Fruit fly (Drosophila melanogaster) whole organism, embryonic: Measurements from ENCODE around the gene Zn72D.

ENCODE experiments used
- Blimp-1 ChIP-seq: fragments of 200-800 bp; sonication (Bioruptor generic); optimal IDR thresholded peaks from 3 replicates; lab custom pipeline; 2018; ENCODE audit warnings: missing biosample characterization, missing genetic modification characterization, mild to moderate bottlenecking, moderate library complexity, missing genetic modification reagents
- C15 ChIP-seq: fragments of 200-800 bp; sonication (Bioruptor generic); IDR thresholded peaks from 3 replicates; pipeline ENCODE4 v1.3.6; 2022; ENCODE audit warnings: missing biosample characterization, missing genetic modification characterization
- CG10274 ChIP-seq: fragments of 200-800 bp; sonication (Bioruptor generic); optimal IDR thresholded peaks from 3 replicates; lab custom pipeline; 2017; ENCODE audit warnings: missing biosample characterization, mild to moderate bottlenecking, missing genetic modification characterization
- CG12155 ChIP-seq: fragments of 200-800 bp; sonication (Bioruptor generic); optimal IDR thresholded peaks from 3 replicates; lab custom pipeline; 2016; ENCODE audit warnings: missing biosample characterization, missing genetic modification characterization
- CG12744 ChIP-seq: fragments of 200-800 bp; sonication (Bioruptor generic); optimal IDR thresholded peaks from 2 replicates; lab custom pipeline; 2016; ENCODE audit warnings: missing biosample characterization, missing genetic modification characterization
- CG12942 ChIP-seq: fragments of 200-800 bp; sonication (Bioruptor generic); optimal IDR thresholded peaks from 3 replicates; lab custom pipeline; 2016; ENCODE audit warnings: missing biosample characterization, missing genetic modification characterization
- CG13123 ChIP-seq: fragments of 200-800 bp; sonication (Bioruptor generic); optimal IDR thresholded peaks from 2 replicates; lab custom pipeline; 2016; ENCODE audit warnings: missing biosample characterization, missing genetic modification characterization
- CG13424 ChIP-seq: fragments of 200-800 bp; sonication (Bioruptor generic); optimal IDR thresholded peaks from 2 replicates; lab custom pipeline; 2019; ENCODE audit warnings: missing biosample characterization, mild to moderate bottlenecking, missing genetic modification characterization, moderate library complexity
- CG13624 ChIP-seq: fragments of 200-800 bp; sonication (Bioruptor generic); optimal IDR thresholded peaks from 2 replicates; lab custom pipeline; 2016; ENCODE audit warnings: missing biosample characterization, missing genetic modification characterization
- CG14710 ChIP-seq: fragments of 200-800 bp; sonication (Bioruptor generic); optimal IDR thresholded peaks from 3 replicates; lab custom pipeline; 2019; ENCODE audit warnings: missing biosample characterization, mild to moderate bottlenecking, missing genetic modification characterization, moderate library complexity
- CG17328 ChIP-seq: fragments of 200-800 bp; sonication (Bioruptor generic); IDR thresholded peaks from 2 replicates; pipeline ENCODE4 v1.3.6; 2022; ENCODE audit warnings: missing biosample characterization, missing genetic modification characterization
- CG17385 ChIP-seq: fragments of 200-800 bp; sonication (Bioruptor generic); optimal IDR thresholded peaks from 3 replicates; lab custom pipeline; 2018; ENCODE audit warnings: missing biosample characterization, mild to moderate bottlenecking, missing genetic modification characterization
- CG17802 ChIP-seq: fragments of 200-800 bp; sonication (Bioruptor generic); optimal IDR thresholded peaks from 2 replicates; lab custom pipeline; 2018; ENCODE audit warnings: missing biosample characterization, mild to moderate bottlenecking, missing genetic modification characterization, moderate library complexity
- CG18599 ChIP-seq: fragments of 200-800 bp; sonication (Bioruptor generic); optimal IDR thresholded peaks from 3 replicates; lab custom pipeline; 2017; ENCODE audit warnings: missing biosample characterization, missing genetic modification characterization, mild to moderate bottlenecking, moderate library complexity, missing genetic modification reagents
- CG31224 ChIP-seq: fragments of 200-800 bp; sonication (Bioruptor generic); IDR thresholded peaks from 2 replicates; pipeline ENCODE4 v1.3.6; 2022; ENCODE audit warnings: missing biosample characterization, missing genetic modification characterization
- CG33557 ChIP-seq: fragments of 200-800 bp; sonication (Bioruptor generic); optimal IDR thresholded peaks from 2 replicates; lab custom pipeline; 2019; ENCODE audit warnings: missing biosample characterization, mild to moderate bottlenecking, missing genetic modification characterization, moderate library complexity
- CG3838 ChIP-seq: fragments of 200-800 bp; sonication (Bioruptor generic); optimal IDR thresholded peaks from 3 replicates; lab custom pipeline; 2016; ENCODE audit warnings: missing biosample characterization, missing genetic modification characterization
- CG6654 ChIP-seq: fragments of 200-800 bp; sonication (Bioruptor generic); optimal IDR thresholded peaks from 2 replicates; lab custom pipeline; 2017; ENCODE audit warnings: missing biosample characterization, mild to moderate bottlenecking, missing genetic modification characterization
- CG7928 ChIP-seq: fragments of 200-800 bp; sonication (Bioruptor generic); optimal IDR thresholded peaks from 2 replicates; lab custom pipeline; 2017; ENCODE audit warnings: missing biosample characterization, mild to moderate bottlenecking, missing genetic modification characterization
- CG7963 ChIP-seq: fragments of 200-800 bp; sonication (Bioruptor generic); IDR thresholded peaks from 3 replicates; pipeline ENCODE4 v1.3.6; 2022; ENCODE audit warnings: missing biosample characterization, missing genetic modification characterization; ENCODE audit not compliant: partially characterized antibody
- CG8290 ChIP-seq, 3 experiments: fragments of 200-800 bp; sonication (Bioruptor generic); optimal IDR thresholded peaks; 2 replicates each; lab custom pipeline; 2016 to 2019; ENCODE audit warnings: missing biosample characterization in 3 of 3, missing genetic modification characterization in 3 of 3, mild to moderate bottlenecking in 2 of 3, moderate library complexity in 1 of 3
- CG9797 ChIP-seq: fragments of 200-800 bp; sonication (Bioruptor generic); optimal IDR thresholded peaks from 3 replicates; lab custom pipeline; 2018; ENCODE audit warnings: missing biosample characterization, mild to moderate bottlenecking, missing genetic modification characterization
- CG9817 ChIP-seq: fragments of 200-800 bp; sonication (Bioruptor generic); optimal IDR thresholded peaks from 2 replicates; lab custom pipeline; 2018; ENCODE audit warnings: missing biosample characterization, mild to moderate bottlenecking, missing genetic modification characterization, moderate library complexity
- Camta ChIP-seq: fragments of 200-800 bp; sonication (Bioruptor generic); optimal IDR thresholded peaks from 2 replicates; lab custom pipeline; 2016; ENCODE audit warnings: missing biosample characterization, missing genetic modification characterization
- Dbx ChIP-seq: fragments of 200-800 bp; sonication (Bioruptor generic); IDR thresholded peaks from 3 replicates; pipeline ENCODE4 v1.3.6; 2022; ENCODE audit warnings: missing biosample characterization, missing genetic modification characterization
- Dfd ChIP-seq, 2 experiments: fragments of >200 bp; optimal IDR thresholded peaks; 2 replicates each; lab custom pipeline; 2017; ENCODE audit warnings: missing biosample characterization in 2 of 2, missing genetic modification characterization in 2 of 2
- Dll ChIP-seq: fragments of 200-800 bp; sonication (Bioruptor generic); IDR thresholded peaks from 4 replicates; pipeline ENCODE4 v1.3.6; 2022; ENCODE audit warnings: missing biosample characterization, missing genetic modification characterization; ENCODE audit not compliant: partially characterized antibody
- Elba2 ChIP-seq: fragments of 200-800 bp; sonication (Bioruptor generic); optimal IDR thresholded peaks from 3 replicates; lab custom pipeline; 2016; ENCODE audit warnings: missing biosample characterization, missing genetic modification characterization
- Gug ChIP-seq: fragments of 200-800 bp; sonication (Bioruptor generic); IDR thresholded peaks from 4 replicates; pipeline ENCODE4 v1.3.6; 2022; ENCODE audit warnings: missing biosample characterization, missing genetic modification characterization
- HmgZ ChIP-seq: fragments of 200-800 bp; sonication (Bioruptor generic); optimal IDR thresholded peaks from 2 replicates; lab custom pipeline; 2018; ENCODE audit warnings: missing biosample characterization, mild to moderate bottlenecking, missing genetic modification characterization
- Hr51 ChIP-seq, 2 experiments: fragments of 200-800 bp; sonication (Bioruptor generic); optimal IDR thresholded peaks; 2 replicates in 1 of 2; 3 replicates in 1 of 2; lab custom pipeline; 2016 to 2018; ENCODE audit warnings: missing biosample characterization in 2 of 2, missing genetic modification characterization in 2 of 2, mild to moderate bottlenecking in 1 of 2, moderate library complexity in 1 of 2
- Lim3 ChIP-seq: fragments of 200-800 bp; sonication (Bioruptor generic); IDR thresholded peaks from 2 replicates; pipeline ENCODE4 v1.3.6; 2022; ENCODE audit warnings: missing biosample characterization, missing genetic modification characterization
- MBD-R2 ChIP-seq: fragments of 200-800 bp; sonication (Bioruptor generic); IDR thresholded peaks from 2 replicates; pipeline ENCODE4 v1.3.6; 2022; ENCODE audit warnings: missing biosample characterization, missing genetic modification characterization
- MESR4 ChIP-seq: fragments of 200-800 bp; sonication (Bioruptor generic); optimal IDR thresholded peaks from 2 replicates; lab custom pipeline; 2018; ENCODE audit warnings: missing biosample characterization, mild to moderate bottlenecking, missing genetic modification characterization, moderate library complexity
- Max ChIP-seq: fragments of 200-800 bp; sonication (Bioruptor generic); optimal IDR thresholded peaks from 2 replicates; lab custom pipeline; 2016; ENCODE audit warnings: missing biosample characterization, mild to moderate bottlenecking, missing genetic modification characterization
- Sox102F ChIP-seq: fragments of 200-800 bp; sonication (Bioruptor generic); optimal IDR thresholded peaks from 2 replicates; lab custom pipeline; 2018; ENCODE audit warnings: missing biosample characterization, mild to moderate bottlenecking, missing genetic modification characterization, moderate library complexity
- Vsx1 ChIP-seq: fragments of 200-800 bp; sonication (Bioruptor generic); optimal IDR thresholded peaks from 2 replicates; lab custom pipeline; 2017; ENCODE audit warnings: missing biosample characterization, mild to moderate bottlenecking, missing genetic modification characterization, missing genetic modification reagents
- aop ChIP-seq: fragments of 200-800 bp; sonication (Bioruptor generic); IDR thresholded peaks from 2 replicates; pipeline ENCODE4 v1.3.6; 2022; ENCODE audit warnings: missing biosample characterization, missing genetic modification characterization
- cas ChIP-seq: fragments of 200-800 bp; sonication (Bioruptor generic); IDR thresholded peaks from 2 replicates; pipeline ENCODE4 v1.3.6; 2022; ENCODE audit warnings: missing biosample characterization, missing genetic modification characterization
- chinmo ChIP-seq: fragments of 200-800 bp; sonication (Bioruptor generic); IDR thresholded peaks from 4 replicates; pipeline ENCODE4 v1.3.6; 2022; ENCODE audit warnings: missing biosample characterization, missing genetic modification characterization; ENCODE audit not compliant: partially characterized antibody
- dysf ChIP-seq: fragments of 200-800 bp; sonication (Bioruptor generic); IDR thresholded peaks from 3 replicates; pipeline ENCODE4 v1.3.6; 2022; ENCODE audit warnings: missing biosample characterization, missing genetic modification characterization
- emc ChIP-seq: fragments of 200-800 bp; sonication (Bioruptor generic); optimal IDR thresholded peaks from 2 replicates; lab custom pipeline; 2016; ENCODE audit warnings: missing biosample characterization, missing genetic modification characterization
- h ChIP-seq: fragments of >200 bp; optimal IDR thresholded peaks from 2 replicates; lab custom pipeline; 2017
- lola ChIP-seq, 3 experiments: fragments of >200 bp in 2 of 3; fragments of 200-800 bp in 1 of 3; sonication (Bioruptor generic) in 1 of 3; optimal IDR thresholded peaks; 2 replicates each; lab custom pipeline; 2017 to 2019; ENCODE audit warnings: missing biosample characterization in 3 of 3, missing genetic modification characterization in 3 of 3, mild to moderate bottlenecking in 1 of 3, moderate library complexity in 1 of 3
- nerfin-1 ChIP-seq: fragments of 200-800 bp; sonication (Bioruptor generic); optimal IDR thresholded peaks from 3 replicates; lab custom pipeline; 2019; ENCODE audit warnings: missing biosample characterization, mild to moderate bottlenecking, missing genetic modification characterization, moderate library complexity
- org-1 ChIP-seq: fragments of 200-800 bp; sonication (Bioruptor generic); optimal IDR thresholded peaks from 2 replicates; lab custom pipeline; 2017; ENCODE audit warnings: missing biosample characterization, missing genetic modification characterization
- pzg ChIP-seq: fragments of 200-800 bp; sonication (Bioruptor generic); optimal IDR thresholded peaks from 3 replicates; lab custom pipeline; 2018; ENCODE audit warnings: missing biosample characterization, mild to moderate bottlenecking, missing genetic modification characterization, moderate library complexity
- shn ChIP-seq: fragments of 200-800 bp; sonication (Bioruptor generic); optimal IDR thresholded peaks from 3 replicates; lab custom pipeline; 2016; ENCODE audit warnings: missing biosample characterization, missing genetic modification characterization
- so ChIP-seq: fragments of 200-800 bp; sonication (Bioruptor generic); IDR thresholded peaks from 3 replicates; pipeline ENCODE4 v1.3.6; 2022; ENCODE audit warnings: missing biosample characterization, missing genetic modification characterization
- sob ChIP-seq: fragments of 200-800 bp; sonication (Bioruptor generic); IDR thresholded peaks from 2 replicates; pipeline ENCODE4 v1.3.6; 2022; ENCODE audit warnings: missing biosample characterization, missing genetic modification characterization

The Zn72D gene

DNA sequence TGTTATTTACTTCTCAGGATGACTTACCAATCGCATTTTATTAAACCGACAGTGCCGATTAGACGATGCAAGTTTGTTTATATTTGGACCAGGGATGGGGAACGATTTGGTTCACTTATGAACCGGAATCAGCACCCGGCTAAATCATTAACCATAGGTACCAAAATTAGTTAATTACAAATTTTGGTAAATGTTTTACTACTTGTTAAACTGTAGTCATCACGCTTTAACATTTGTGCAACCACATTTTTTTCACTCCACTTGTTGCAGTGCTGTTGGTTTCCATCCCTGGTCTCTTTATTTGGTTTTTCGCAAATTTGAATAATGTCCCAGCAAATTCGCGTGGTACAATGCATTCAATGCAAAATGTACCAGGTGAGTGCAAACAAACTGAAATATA lies 6.9 kb downstream of the Zn72D start, which contains the start of the genes IntS9 and CG43295 (continued):
- TF ChIP-seq Camta (GFP tag; lab: Kevin White, UChicago) (peak; percentile 89), CG13424 (tag; lab: Kevin White, UChicago) (peak; percentile 78), CG12744 (GFP tag; lab: Kevin White, UChicago) (peak; percentile 76), Blimp-1 (GFP tag; lab: Kevin White, UChicago) (no peak), Dbx (peak; percentile 82), CG13123 (GFP tag; lab: Kevin White, UChicago) (peak; percentile 82), Gug (GFP tag; lab: Robert Waterston, UW) (peak; percentile 68), Max (GFP tag; lab: Kevin White, UChicago) (peak; percentile 78), CG9817 (tag; lab: Kevin White, UChicago) (peak; percentile 65), nerfin-1 (tag; lab: Kevin White, UChicago) (no peak), CG10274 (GFP tag; lab: Kevin White, UChicago) (peak; percentile 39), CG14710 (tag; lab: Kevin White, UChicago) (peak; percentile 83), CG18599 (GFP tag; lab: Kevin White, UChicago) (peak; percentile 84), CG12942 (GFP tag; lab: Kevin White, UChicago) (peak; percentile 83), CG33557 (GFP tag; lab: Kevin White, UChicago) (peak; percentile 63), aop (GFP tag; lab: Robert Waterston, UW) (no peak), CG13624 (GFP tag; lab: Kevin White, UChicago) (peak; percentile 77), Lim3 (GFP tag; lab: Robert Waterston, UW) (no peak), CG7928 (GFP tag; lab: Kevin White, UChicago) (peak; percentile 96), Vsx1 (GFP tag; lab: Kevin White, UChicago) (no peak), pzg (GFP tag; lab: Kevin White, UChicago) (peak; percentile 49), so (peak; percentile 69; the same call in 2 of the 3 replicates), CG31224 (peak; percentile 60), chinmo (GFP tag; lab: Robert Waterston, UW) (0 out of 4 replicates have a peak, but pooled peaks have one; percentile 32), CG12155 (GFP tag; lab: Kevin White, UChicago) (peak; percentile 81), HmgZ (tag; lab: Kevin White, UChicago) (peak; percentile 74), CG9797 (GFP tag; lab: Kevin White, UChicago) (no peak), Sox102F (GFP tag; lab: Kevin White, UChicago) (peak; percentile 84), Hr51 (GFP tag; optimal IDR thresholded peaks at IDR 0.05; lab: Kevin White, UChicago) (peak in 1 of 2 experiments; percentile 75), Elba2 (GFP tag; lab: Kevin White, UChicago) (peak; percentile 69), shn (GFP tag; lab: Kevin White, UChicago) (peak; percentile 88), emc (GFP tag; lab: Kevin White, UChicago) (peak; percentile 53), org-1 (GFP tag; lab: Kevin White, UChicago) (peak; percentile 75), CG7963 (GFP tag; lab: Robert Waterston, UW) (no peak), CG3838 (GFP tag; lab: Kevin White, UChicago) (peak; percentile 33)
- TF ChIP-seq, all 482 proteins: peak for 335

- no peak for TF ChIP-seq dysf (GFP tag; lab: Robert Waterston, UW)
- TF ChIP-seq lola (GFP tag; optimal IDR thresholded peaks at IDR 0.05; lab: Kevin White, UChicago), result no peak
- TF ChIP-seq h, result no peak
- TF ChIP-seq CG8290 (GFP tag; optimal IDR thresholded peaks at IDR 0.05; lab: Kevin White, UChicago), result no peak
- no peak for TF ChIP-seq CG8290 (tag; optimal IDR thresholded peaks at IDR 0.05; lab: Kevin White, UChicago)
- no peak for TF ChIP-seq CG6654 (GFP tag; lab: Kevin White, UChicago)
- peak; percentile 96 for TF ChIP-seq CG17385 (GFP tag; lab: Kevin White, UChicago)
- peak; percentile 20 for TF ChIP-seq MESR4 (GFP tag; lab: Kevin White, UChicago)
- no peak for TF ChIP-seq CG17328 (GFP tag; lab: Robert Waterston, UW)
- peak; percentile 99 for TF ChIP-seq CG17802
- no peak for TF ChIP-seq Dfd (GFP tag; optimal IDR thresholded peaks at IDR 0.05; lab: Kevin White, UChicago)
- no peak for TF ChIP-seq cas (GFP tag; lab: Robert Waterston, UW)
- peak; percentile 76 for TF ChIP-seq MBD-R2 (GFP tag; lab: Robert Waterston, UW)
- TF ChIP-seq Hr51 (GFP tag; optimal IDR thresholded peaks at IDR 0.05; lab: Kevin White, UChicago), result no peak
- TF ChIP-seq Dll (GFP tag; lab: Robert Waterston, UW), result 0 out of 4 replicates have a peak, but pooled peaks have one; percentile 11
- no peak for TF ChIP-seq C15 (GFP tag; lab: Robert Waterston, UW)
- TF ChIP-seq sob (GFP tag; lab: Robert Waterston, UW), result no peak
Measured at dm6 chr3L:16100059-16100458, 12.4 kb downstream of the Zn72D start, which contains the start of gene IleRS-m. Gene IleRS-m (plus strand): TSS chr3L:16100280.
